Fruit fly (Drosophila melanogaster) whole organism, larva: ENCODE measurements around the gene ppk10.

Experiments
- noc ChIP-seq: fragments of 200-800 bp; sonication (Bioruptor generic); optimal IDR thresholded peaks from 3 replicates; lab custom pipeline; 2019; ENCODE audit warnings: missing biosample characterization, mild to moderate bottlenecking, missing genetic modification characterization, moderate library complexity

The ppk10 gene

dm6 chr2L:10468388-10468787 is 16.2 kb upstream of the ppk10 start:
- peak; percentile 66 for TF ChIP-seq noc

DNA sequence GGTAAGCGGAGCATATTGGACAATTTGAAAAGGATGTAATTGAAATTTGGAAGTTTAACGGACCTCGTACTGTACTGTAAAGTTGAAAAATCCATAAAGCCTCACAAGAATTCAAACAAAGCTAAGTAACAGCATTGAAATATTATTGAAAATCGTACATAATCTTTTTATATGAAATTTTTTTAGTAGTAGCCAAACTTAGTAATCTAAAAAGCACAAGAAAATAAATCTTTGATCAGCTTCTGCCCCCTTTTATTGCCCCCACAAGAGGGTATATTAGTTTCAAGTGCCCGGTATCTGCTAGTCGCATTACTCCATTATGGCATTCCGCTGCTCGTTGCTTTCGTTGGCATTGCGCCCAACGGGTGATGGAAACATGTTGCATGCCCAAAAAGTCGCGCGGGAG is 14.7 kb upstream of the ppk10 start:
- no peak for TF ChIP-seq noc

- no peak for TF ChIP-seq noc
Observed at dm6 chr2L:10458979-10459378, 6.8 kb upstream of the ppk10 start.

DNA sequence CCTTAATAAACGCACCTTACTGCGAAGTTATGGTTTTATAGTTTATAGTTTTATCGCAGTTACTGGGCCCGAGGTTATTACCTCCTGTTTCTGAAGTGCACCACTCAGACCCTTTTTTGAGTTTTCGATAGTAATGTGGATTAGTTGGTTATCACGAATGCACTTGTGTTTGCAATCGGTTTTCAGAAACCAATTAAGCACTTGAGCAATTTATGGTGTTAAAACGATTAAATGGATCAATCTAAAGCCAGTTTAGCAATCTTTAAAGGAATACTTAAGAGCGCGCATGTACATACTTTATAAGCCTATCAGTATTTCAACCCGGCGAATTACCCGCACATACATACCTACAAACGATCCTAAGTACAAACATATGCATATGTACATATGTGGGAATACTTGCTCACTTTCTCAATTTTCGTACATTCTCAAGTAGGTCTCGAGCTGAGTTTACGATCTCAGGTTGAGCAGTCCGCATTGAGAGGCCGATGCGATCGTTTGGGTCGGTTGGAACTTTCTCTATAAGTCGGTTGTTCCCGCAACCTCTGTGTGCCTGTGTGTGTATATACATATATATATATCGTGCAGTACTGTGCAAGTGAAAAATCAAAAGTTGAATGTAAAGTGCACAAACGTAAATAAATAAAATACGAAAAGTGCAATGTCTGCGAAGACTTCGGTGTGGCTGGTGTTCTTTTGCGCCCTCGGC is 5.1 kb upstream of the ppk10 start, which contains the start of the genes LManI and LManII:
LManI (minus strand) TSS at position 51 of the 709 bp plus-strand sequence.
LManII (plus strand) TSS at position 468 of the 709 bp plus-strand sequence.
- TF ChIP-seq noc, result no peak

- peak; percentile 56 for TF ChIP-seq noc
Observed at dm6 chr2L:10455944-10456520, 3.8 kb upstream of the ppk10 start.

DNA sequence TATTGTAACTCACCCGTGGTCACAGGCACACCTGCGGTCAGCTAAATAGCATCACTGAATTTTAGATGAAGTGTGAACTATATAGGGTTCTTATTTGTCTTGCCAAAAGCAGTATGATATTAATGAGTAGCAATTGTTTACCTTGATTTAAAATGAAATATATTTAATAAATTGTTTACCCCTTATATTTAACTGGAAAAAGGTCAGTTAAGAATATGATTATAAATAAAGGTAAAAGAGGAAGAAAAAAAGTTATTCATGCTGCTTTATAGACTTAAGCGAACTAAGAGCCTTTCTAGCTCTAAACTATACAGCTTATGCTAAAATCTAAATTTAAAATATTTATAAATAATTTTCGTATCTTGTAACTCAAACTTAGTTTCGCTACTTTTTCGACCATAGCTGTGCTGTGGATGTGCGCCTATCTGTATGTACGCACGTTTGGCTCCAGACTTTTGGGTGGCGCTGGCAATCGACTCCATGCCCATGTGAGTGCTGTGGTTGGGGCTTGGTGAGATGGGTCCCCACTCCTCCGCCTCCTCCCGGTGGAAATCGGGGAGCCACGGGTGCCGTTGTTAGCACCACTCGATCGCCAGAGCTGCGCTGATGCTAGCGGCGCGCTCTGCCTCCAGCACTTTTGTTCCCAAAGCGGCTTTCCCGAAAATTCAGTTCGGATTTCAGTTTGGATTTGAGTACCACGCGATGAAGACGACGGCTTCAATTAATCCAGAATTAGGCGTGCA is 10.0 kb downstream of the ppk10 start, which contains the start of gene loh:
loh (plus strand) TSS at position 487 of the 743 bp plus-strand sequence.
- no peak for TF ChIP-seq noc

- no peak for TF ChIP-seq noc
Observed at dm6 chr2L:10439174-10439573, 13.0 kb downstream of the ppk10 start, which contains the start of gene Nse4. TSS of gene Nse4 (plus strand) at chr2L:10439440.

dm6 chr2L:10437317-10437716 is 14.9 kb downstream of the ppk10 start, which contains the start of gene STUB1:
TSS of gene STUB1 (plus strand) at chr2L:10437548.
- TF ChIP-seq noc, result no peak

- no peak for TF ChIP-seq noc
Observed at dm6 chr2L:10435606-10436160, 16.5 kb downstream of the ppk10 start, which contains the start of the genes TBC1D16 and holn1. TSS of gene TBC1D16 (minus strand) at chr2L:10435656. TSS of gene holn1 (plus strand) at chr2L:10435995.

DNA sequence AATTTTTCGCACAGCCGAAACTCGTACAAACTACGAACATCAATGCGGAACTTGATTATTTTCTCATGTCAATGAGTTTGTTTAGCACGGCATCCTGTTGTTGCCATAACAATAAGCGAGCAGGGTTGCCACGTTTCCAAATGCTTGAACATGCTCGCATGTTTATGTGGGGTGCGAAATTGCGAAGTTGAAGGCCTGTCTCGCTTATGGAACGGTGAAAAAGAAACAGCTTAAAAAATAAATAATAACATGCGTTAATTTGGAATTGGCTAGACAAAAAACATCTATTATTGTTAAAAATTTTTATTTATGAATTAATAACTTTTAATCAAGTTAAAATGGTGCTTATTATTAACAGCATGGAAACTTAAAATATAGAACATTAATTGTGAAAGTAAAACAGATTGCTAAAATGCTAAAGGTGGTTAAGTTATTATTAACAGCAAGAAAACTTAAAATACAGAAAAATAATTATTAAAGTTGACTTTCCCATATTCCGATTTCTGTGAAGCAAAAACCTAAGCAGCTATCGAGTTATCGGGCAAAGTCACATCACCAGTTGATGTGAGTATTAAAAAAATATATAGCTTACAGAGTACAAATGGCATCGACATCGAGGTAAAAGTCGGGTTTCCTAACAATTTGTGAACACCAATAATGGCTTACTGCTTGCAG is 21.3 kb downstream of the ppk10 start, which contains the start of the genes Bug22 and TfIIB:
Bug22 (minus strand) TSS at position 117 of the 675 bp plus-strand sequence.
TfIIB (plus strand) TSS at position 537 of the 675 bp plus-strand sequence.
- TF ChIP-seq noc, result no peak

dm6 chr2L:10428528-10428927 is 23.7 kb downstream of the ppk10 start, which contains the start of gene CG5188:
TSS of gene CG5188 (plus strand) at chr2L:10428829.
- TF ChIP-seq noc, result peak; percentile 8

- no peak for TF ChIP-seq noc
Observed at dm6 chr2L:10426534-10427048, 25.6 kb downstream of the ppk10 start, which contains the start of the genes SmB and KdelR. TSS of gene SmB (minus strand) at chr2L:10426627. TSS of gene KdelR (plus strand) at chr2L:10426887.

dm6 chr2L:10425599-10425998 is 26.6 kb downstream of the ppk10 start:
- TF ChIP-seq noc, result no peak

dm6 chr2L:10422643-10423606 is 29.3 kb downstream of the ppk10 start, which contains the start of the genes pie and Wdfy2:
TSS of gene pie (minus strand) at chr2L:10422780.
TSS of gene Wdfy2 (plus strand) at chr2L:10423291.
- TF ChIP-seq noc, result no peak
